Fruit fly (Drosophila melanogaster) whole organism, embryonic: ENCODE measurements around the gene Son.

Experiments
- Asciz ChIP-seq: fragments of 200-800 bp; sonication (Bioruptor generic); optimal IDR thresholded peaks from 2 replicates; lab custom pipeline; 2017; ENCODE audit warnings: missing biosample characterization, mild to moderate bottlenecking, missing genetic modification characterization, missing genetic modification reagents
- CG10209 ChIP-seq: fragments of 200-800 bp; sonication (Bioruptor generic); optimal IDR thresholded peaks from 3 replicates; lab custom pipeline; 2017; ENCODE audit warnings: missing biosample characterization, mild to moderate bottlenecking, missing genetic modification characterization, missing genetic modification reagents
- CG10267 ChIP-seq: fragments of 200-800 bp; sonication (Bioruptor generic); optimal IDR thresholded peaks from 2 replicates; lab custom pipeline; 2018; ENCODE audit warnings: missing biosample characterization, mild to moderate bottlenecking, missing genetic modification characterization, moderate library complexity
- CG10565 ChIP-seq: fragments of 200-800 bp; sonication (Bioruptor generic); optimal IDR thresholded peaks from 3 replicates; lab custom pipeline; 2016; ENCODE audit warnings: missing biosample characterization, mild to moderate bottlenecking, missing genetic modification characterization
- CG11398 ChIP-seq: fragments of 200-800 bp; sonication (Bioruptor generic); optimal IDR thresholded peaks from 2 replicates; lab custom pipeline; 2016; ENCODE audit warnings: missing biosample characterization, missing genetic modification characterization
- CG11504 ChIP-seq: fragments of 200-800 bp; sonication (Bioruptor generic); optimal IDR thresholded peaks from 3 replicates; lab custom pipeline; 2019; ENCODE audit warnings: missing biosample characterization, mild to moderate bottlenecking, missing genetic modification characterization, moderate library complexity
- CG11723 ChIP-seq: fragments of 200-800 bp; sonication (Bioruptor generic); optimal IDR thresholded peaks from 2 replicates; lab custom pipeline; 2017; ENCODE audit warnings: missing biosample characterization, mild to moderate bottlenecking, missing genetic modification characterization
- CG12071 ChIP-seq: fragments of 200-800 bp; sonication (Bioruptor generic); optimal IDR thresholded peaks from 3 replicates; lab custom pipeline; 2018; ENCODE audit warnings: missing biosample characterization, mild to moderate bottlenecking, missing genetic modification characterization
- CG12155 ChIP-seq: fragments of 200-800 bp; sonication (Bioruptor generic); optimal IDR thresholded peaks from 3 replicates; lab custom pipeline; 2016; ENCODE audit warnings: missing biosample characterization, missing genetic modification characterization
- CG14667 ChIP-seq: fragments of 200-800 bp; sonication (Bioruptor generic); IDR thresholded peaks from 2 replicates; pipeline ENCODE4 v1.3.6; 2022; ENCODE audit warnings: missing biosample characterization, missing genetic modification characterization
- CG1529 ChIP-seq: fragments of 200-800 bp; sonication (Bioruptor generic); optimal IDR thresholded peaks from 3 replicates; lab custom pipeline; 2018; ENCODE audit warnings: missing biosample characterization, missing genetic modification characterization
- CG1603 ChIP-seq: fragments of 200-800 bp; sonication (Bioruptor generic); optimal IDR thresholded peaks from 2 replicates; lab custom pipeline; 2019; ENCODE audit warnings: missing biosample characterization, mild to moderate bottlenecking, missing genetic modification characterization, moderate library complexity
- CG17328 ChIP-seq: fragments of 200-800 bp; sonication (Bioruptor generic); IDR thresholded peaks from 2 replicates; pipeline ENCODE4 v1.3.6; 2022; ENCODE audit warnings: missing biosample characterization, missing genetic modification characterization
- CG18262 ChIP-seq: fragments of 200-800 bp; optimal IDR thresholded peaks from 3 replicates; lab custom pipeline; 2019; ENCODE audit warnings: missing biosample characterization, mild to moderate bottlenecking, missing genetic modification characterization, moderate library complexity
- CG34422 ChIP-seq: fragments of 200-800 bp; sonication (Bioruptor generic); IDR thresholded peaks from 3 replicates; pipeline ENCODE4 v1.3.6; 2022; ENCODE audit warnings: missing biosample characterization, missing genetic modification characterization
- CG6272 ChIP-seq: fragments of 200-800 bp; sonication (Bioruptor generic); IDR thresholded peaks from 2 replicates; pipeline ENCODE4 v1.3.6; 2022; ENCODE audit warnings: missing biosample characterization, missing genetic modification characterization
- CG6854 ChIP-seq: fragments of 200-800 bp; sonication (Bioruptor generic); optimal IDR thresholded peaks from 3 replicates; lab custom pipeline; 2017; ENCODE audit warnings: missing biosample characterization, mild to moderate bottlenecking, missing genetic modification characterization
- CG8089 ChIP-seq: fragments of 200-800 bp; sonication (Bioruptor generic); optimal IDR thresholded peaks from 3 replicates; lab custom pipeline; 2016; ENCODE audit warnings: missing biosample characterization, missing genetic modification characterization
- CG9797 ChIP-seq: fragments of 200-800 bp; sonication (Bioruptor generic); optimal IDR thresholded peaks from 3 replicates; lab custom pipeline; 2018; ENCODE audit warnings: missing biosample characterization, mild to moderate bottlenecking, missing genetic modification characterization
- Dek ChIP-seq: fragments of 200-800 bp; sonication (Bioruptor generic); optimal IDR thresholded peaks from 3 replicates; lab custom pipeline; 2019; ENCODE audit warnings: missing biosample characterization, mild to moderate bottlenecking, missing genetic modification characterization, moderate library complexity
- Dip2 ChIP-seq: fragments of 200-800 bp; sonication (Bioruptor generic); IDR thresholded peaks from 2 replicates; pipeline ENCODE4 v1.3.6; 2022; ENCODE audit warnings: missing biosample characterization, missing genetic modification characterization
- Dll ChIP-seq: fragments of 200-800 bp; sonication (Bioruptor generic); IDR thresholded peaks from 4 replicates; pipeline ENCODE4 v1.3.6; 2022; ENCODE audit warnings: missing biosample characterization, missing genetic modification characterization; ENCODE audit not compliant: partially characterized antibody
- H15 ChIP-seq: fragments of 200-800 bp; sonication (Bioruptor generic); IDR thresholded peaks from 3 replicates; pipeline ENCODE4 v1.3.6; 2022; ENCODE audit warnings: missing biosample characterization, missing genetic modification characterization
- HHEX ChIP-seq: fragments of 200-800 bp; sonication (Bioruptor generic); optimal IDR thresholded peaks from 3 replicates; lab custom pipeline; 2017; ENCODE audit warnings: missing biosample characterization, mild to moderate bottlenecking, missing genetic modification characterization, missing genetic modification reagents
- HLH54F ChIP-seq: fragments of 200-800 bp; sonication (Bioruptor generic); optimal IDR thresholded peaks from 3 replicates; lab custom pipeline; 2016; ENCODE audit warnings: missing biosample characterization, missing genetic modification characterization
- HLHmδ ChIP-seq: fragments of 200-800 bp; sonication (Bioruptor generic); optimal IDR thresholded peaks from 2 replicates; lab custom pipeline; 2018; ENCODE audit warnings: missing biosample characterization, mild to moderate bottlenecking, missing genetic modification characterization, moderate library complexity
- HmgZ ChIP-seq: fragments of 200-800 bp; sonication (Bioruptor generic); optimal IDR thresholded peaks from 2 replicates; lab custom pipeline; 2018; ENCODE audit warnings: missing biosample characterization, mild to moderate bottlenecking, missing genetic modification characterization
- Hr51 ChIP-seq, 2 experiments: fragments of 200-800 bp; sonication (Bioruptor generic); optimal IDR thresholded peaks; 2 replicates in 1 of 2; 3 replicates in 1 of 2; lab custom pipeline; 2016 to 2018; ENCODE audit warnings: missing biosample characterization in 2 of 2, missing genetic modification characterization in 2 of 2, mild to moderate bottlenecking in 1 of 2, moderate library complexity in 1 of 2
- Mes4 ChIP-seq: fragments of 200-800 bp; sonication (Bioruptor generic); optimal IDR thresholded peaks from 2 replicates; lab custom pipeline; 2016; ENCODE audit warnings: missing biosample characterization, missing genetic modification characterization
- Ravus ChIP-seq: fragments of 200-800 bp; sonication (Bioruptor generic); IDR thresholded peaks from 2 replicates; pipeline ENCODE4 v1.3.6; 2022; ENCODE audit warnings: missing biosample characterization, missing genetic modification characterization
- Xrp1 ChIP-seq: fragments of 200-800 bp; sonication (Bioruptor generic); IDR thresholded peaks from 2 replicates; pipeline ENCODE4 v1.3.6; 2022; ENCODE audit warnings: missing biosample characterization, missing genetic modification characterization
- bcd ChIP-seq: fragments of 200-800 bp; sonication (Bioruptor generic); optimal IDR thresholded peaks from 2 replicates; lab custom pipeline; 2017; ENCODE audit warnings: missing biosample characterization, mild to moderate bottlenecking, missing genetic modification characterization
- btn ChIP-seq: fragments of 200-800 bp; sonication (Bioruptor generic); optimal IDR thresholded peaks from 2 replicates; lab custom pipeline; 2016; ENCODE audit warnings: missing biosample characterization, missing genetic modification characterization
- cas ChIP-seq: fragments of 200-800 bp; sonication (Bioruptor generic); IDR thresholded peaks from 2 replicates; pipeline ENCODE4 v1.3.6; 2022; ENCODE audit warnings: missing biosample characterization, missing genetic modification characterization
- da ChIP-seq: fragments of 200-800 bp; sonication (Bioruptor generic); optimal IDR thresholded peaks from 2 replicates; lab custom pipeline; 2016; ENCODE audit warnings: missing biosample characterization, missing genetic modification characterization
- exex ChIP-seq: fragments of 200-800 bp; sonication (Bioruptor generic); optimal IDR thresholded peaks from 4 replicates; lab custom pipeline; 2018; ENCODE audit warnings: missing biosample characterization, mild to moderate bottlenecking, missing genetic modification characterization, moderate library complexity
- grn ChIP-seq: fragments of 200-800 bp; sonication (Bioruptor generic); optimal IDR thresholded peaks from 3 replicates; lab custom pipeline; 2017; ENCODE audit warnings: missing biosample characterization, missing genetic modification characterization
- hkb ChIP-seq, 2 experiments: fragments of 200-800 bp in 1 of 2; fragments of >200 bp in 1 of 2; sonication (Bioruptor generic) in 1 of 2; IDR thresholded peaks in 1 of 2; optimal IDR thresholded peaks in 1 of 2; 2 replicates each; pipeline versions ENCODE4 v1.3.6 to Lab custom; 2017 to 2022; ENCODE audit warnings: missing biosample characterization in 1 of 2, missing genetic modification characterization in 1 of 2
- klu ChIP-seq: fragments of 200-800 bp; sonication (Bioruptor generic); IDR thresholded peaks from 2 replicates; pipeline ENCODE4 v1.3.6; 2022; ENCODE audit warnings: missing biosample characterization, missing genetic modification characterization
- nmo ChIP-seq: fragments of 200-800 bp; sonication (Bioruptor generic); optimal IDR thresholded peaks from 2 replicates; lab custom pipeline; 2018; ENCODE audit warnings: missing biosample characterization, mild to moderate bottlenecking, missing genetic modification characterization, moderate library complexity
- p53 ChIP-seq: fragments of 200-800 bp; sonication (Bioruptor generic); optimal IDR thresholded peaks from 2 replicates; lab custom pipeline; 2016; ENCODE audit warnings: missing biosample characterization, missing genetic modification characterization
- prd ChIP-seq, 3 experiments: fragments of >200 bp in 2 of 3; fragments of 200-800 bp in 1 of 3; sonication (Bioruptor generic) in 1 of 3; optimal IDR thresholded peaks in 2 of 3; IDR thresholded peaks in 1 of 3; 2 replicates in 2 of 3; 3 replicates in 1 of 3; pipeline versions ENCODE4 v1.3.6 to Lab custom; 2017 to 2022; ENCODE audit warnings: missing biosample characterization in 1 of 3, missing genetic modification characterization in 1 of 3
- pum ChIP-seq: fragments of 200-800 bp; sonication (Bioruptor generic); optimal IDR thresholded peaks from 2 replicates; lab custom pipeline; 2016; ENCODE audit warnings: missing biosample characterization, missing genetic modification characterization
- sd ChIP-seq: fragments of 200-800 bp; sonication (Bioruptor generic); optimal IDR thresholded peaks from 3 replicates; lab custom pipeline; 2018; ENCODE audit warnings: missing biosample characterization, mild to moderate bottlenecking, missing genetic modification characterization, moderate library complexity
- slp2 ChIP-seq: fragments of 200-800 bp; sonication (Bioruptor generic); optimal IDR thresholded peaks from 2 replicates; lab custom pipeline; 2016; ENCODE audit warnings: missing biosample characterization, missing genetic modification characterization
- tna ChIP-seq: fragments of 200-800 bp; sonication (Bioruptor generic); IDR thresholded peaks from 2 replicates; pipeline ENCODE4 v1.3.6; 2022; ENCODE audit warnings: missing biosample characterization, missing genetic modification characterization; ENCODE audit not compliant: partially characterized antibody
- wor ChIP-seq: fragments of 200-800 bp; sonication (Bioruptor generic); IDR thresholded peaks from 2 replicates; pipeline ENCODE4 v1.3.6; 2022; ENCODE audit warnings: missing biosample characterization, missing genetic modification characterization
- yki ChIP-seq: fragments of >200 bp; optimal IDR thresholded peaks from 3 replicates; lab custom pipeline; 2018

The Son gene

dm6 chr3R:9559413-9560014, 18.3 kb upstream of the Son start, which contains the start of the genes AP-1mu and MBD-like (continued):
- TF ChIP-seq Xrp1 (GFP tag; lab: Robert Waterston, UW) (peak; percentile 50), CG12155 (GFP tag; lab: Kevin White, UChicago) (peak; percentile 74), Dek (tag; lab: Kevin White, UChicago) (peak; percentile 50), klu (GFP tag; lab: Robert Waterston, UW) (peak; percentile 41; the same call in 1 of the 2 replicates), Dip2 (no peak), prd (optimal IDR thresholded peaks at IDR 0.05; lab: Kevin White, UChicago) (no peak), prd (GFP tag; IDR thresholded peaks at IDR 0.05; lab: Robert Waterston, UW) (peak; percentile 77), p53 (GFP tag; lab: Kevin White, UChicago) (peak; percentile 2), HHEX (peak; percentile 45), CG9797 (GFP tag; lab: Kevin White, UChicago) (peak; percentile 94), hkb (optimal IDR thresholded peaks at IDR 0.05; lab: Kevin White, UChicago) (peak; percentile 88), hkb (GFP tag; IDR thresholded peaks at IDR 0.05; lab: Robert Waterston, UW) (0 out of 2 replicates have a peak, but pooled peaks have one; percentile 42), yki (lab: Kevin White, UChicago) (no peak), Mes4 (GFP tag; lab: Kevin White, UChicago) (peak; percentile 31), CG11723 (GFP tag; lab: Kevin White, UChicago) (peak; percentile 15), HmgZ (peak; percentile 80), Hr51 (GFP tag; optimal IDR thresholded peaks at IDR 0.05; lab: Kevin White, UChicago) (peak in 1 of 2 experiments; percentile 65), HLH54F (GFP tag; lab: Kevin White, UChicago) (peak; percentile 80), CG6272 (peak; percentile 61; the same call in 1 of the 2 replicates), H15 (GFP tag; lab: Robert Waterston, UW) (0 out of 3 replicates have a peak, but pooled peaks have one; percentile 18), CG10209 (peak; percentile 67), cas (GFP tag; lab: Robert Waterston, UW) (peak; percentile 29; the same call in 1 of the 2 replicates), sd (tag; lab: Kevin White, UChicago) (peak; percentile 80), CG11398 (GFP tag; lab: Kevin White, UChicago) (peak; percentile 34), CG10565 (GFP tag; lab: Kevin White, UChicago) (no peak), HLHmδ (no peak), CG6854 (GFP tag; lab: Kevin White, UChicago) (no peak), CG34422 (GFP tag; lab: Robert Waterston, UW) (peak; percentile 59; the same call in 1 of the 3 replicates), CG12071 (GFP tag; lab: Kevin White, UChicago) (no peak), Ravus (GFP tag; lab: Robert Waterston, UW) (no peak), da (GFP tag; lab: Kevin White, UChicago) (peak; percentile 16), CG17328 (no peak), CG14667 (GFP tag; lab: Robert Waterston, UW) (peak; percentile 43), Asciz (GFP tag; lab: Kevin White, UChicago) (no peak), exex (tag; lab: Kevin White, UChicago) (no peak), Dll (peak; percentile 61; the same call in 1 of the 4 replicates), slp2 (GFP tag; lab: Kevin White, UChicago) (peak; percentile 56), bcd (GFP tag; lab: Kevin White, UChicago) (peak; percentile 69), grn (GFP tag; lab: Kevin White, UChicago) (peak; percentile 24), CG1603 (tag; lab: Kevin White, UChicago) (peak; percentile 59), CG10267 (peak; percentile 97), wor (GFP tag; lab: Robert Waterston, UW) (peak; percentile 34; the same call in 1 of the 2 replicates), nmo (GFP tag; lab: Kevin White, UChicago) (peak; percentile 74), CG18262 (tag; lab: Kevin White, UChicago) (peak; percentile 57), pum (GFP tag; lab: Kevin White, UChicago) (peak; percentile 57), btn (no peak), CG8089 (GFP tag; lab: Kevin White, UChicago) (peak; percentile 32), CG1529 (GFP tag; lab: Kevin White, UChicago) (peak; percentile 11), tna (no peak), CG11504 (tag; lab: Kevin White, UChicago) (no peak)
